Fruit fly (Drosophila melanogaster): ENCODE data around the gene CG32085.

DNA sequence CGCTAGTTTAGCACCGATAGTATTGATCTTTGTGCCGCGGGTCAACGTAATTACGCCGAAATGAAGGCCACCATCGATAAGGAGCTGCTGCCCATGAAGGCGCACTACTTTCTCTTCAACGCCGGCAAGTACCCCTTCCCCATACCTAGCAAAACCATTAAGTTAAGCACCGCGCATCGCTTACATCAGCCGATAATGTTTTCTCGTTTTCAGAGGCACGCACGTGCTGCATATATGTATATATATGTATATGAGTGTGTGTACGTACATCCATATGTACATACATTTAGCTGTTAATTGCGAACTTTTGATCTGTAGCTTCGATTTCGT lies 4.3 kb upstream of the CG32085 start:
- TF ChIP-seq dac (GFP tag; optimal IDR thresholded peaks at IDR 0.05) (no peak), salr (GFP tag; optimal IDR thresholded peaks at IDR 0.05) (no peak)

All from whole organism, prepupa.